Fruit fly (Drosophila melanogaster) whole organism, pupa: ENCODE results near the gene CG14342.

Experiments
- CG10348 ChIP-seq: fragments of 200-800 bp; sonication (Bioruptor generic); IDR thresholded peaks from 2 replicates; pipeline ENCODE4 v1.3.6; 2022; ENCODE audit warnings: missing biosample characterization, missing genetic modification characterization
- CG34367 ChIP-seq: fragments of 200-800 bp; sonication (Bioruptor generic); optimal IDR thresholded peaks from 2 replicates; lab custom pipeline; 2018; ENCODE audit warnings: missing biosample characterization, mild to moderate bottlenecking, missing genetic modification characterization
- CG8159 ChIP-seq: fragments of 200-800 bp; sonication (Bioruptor generic); optimal IDR thresholded peaks from 3 replicates; lab custom pipeline; 2018; ENCODE audit warnings: missing biosample characterization, mild to moderate bottlenecking, missing genetic modification characterization, moderate library complexity
- CG9948 ChIP-seq: fragments of 200-800 bp; sonication (Bioruptor generic); optimal IDR thresholded peaks from 2 replicates; lab custom pipeline; 2018; ENCODE audit warnings: missing biosample characterization, mild to moderate bottlenecking, missing genetic modification characterization, moderate library complexity
- Snoo ChIP-seq: fragments of 200-800 bp; sonication (Bioruptor generic); optimal IDR thresholded peaks from 3 replicates; lab custom pipeline; 2017; ENCODE audit warnings: missing biosample characterization, mild to moderate bottlenecking, missing genetic modification characterization, inconsistent platforms
- fd96Ca ChIP-seq: fragments of 200-800 bp; sonication (Bioruptor generic); IDR thresholded peaks from 3 replicates; pipeline ENCODE4 v1.3.6; 2022; ENCODE audit warnings: missing biosample characterization, missing genetic modification characterization
- rn ChIP-seq: fragments of 200-800 bp; sonication (Bioruptor generic); IDR thresholded peaks from 2 replicates; pipeline ENCODE4 v1.3.6; 2022; ENCODE audit warnings: missing biosample characterization, missing genetic modification characterization

DNA sequence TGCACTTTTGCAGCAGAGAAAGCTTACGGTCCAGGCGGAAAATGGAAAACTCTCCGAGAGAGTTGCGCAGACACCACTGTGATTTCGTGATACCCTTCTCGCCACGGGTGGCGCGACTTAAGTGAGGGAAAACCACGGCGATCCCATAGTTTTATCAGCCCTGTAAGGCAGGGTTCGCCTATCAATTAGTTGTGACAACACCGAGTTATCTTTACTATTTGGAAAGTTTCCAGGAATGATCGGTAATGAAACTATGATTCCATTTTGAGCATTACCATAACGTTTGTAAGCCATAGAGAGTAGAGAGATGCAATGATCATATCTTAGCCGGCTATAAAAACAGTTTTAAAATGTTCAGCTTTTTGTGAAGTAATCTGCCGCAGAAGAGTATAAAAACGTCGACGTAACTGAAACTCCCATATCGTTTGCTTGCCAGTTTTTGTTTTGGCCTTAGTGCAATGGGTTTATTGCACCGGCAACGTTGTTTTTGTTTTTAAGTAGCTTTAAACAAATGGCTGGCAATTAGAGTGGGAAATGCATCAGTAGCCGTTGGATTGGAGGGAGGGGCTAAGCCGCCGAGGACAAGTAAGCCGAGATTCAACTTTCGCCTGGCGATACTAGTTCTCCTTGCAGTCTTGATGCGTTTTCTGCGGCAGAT lies 47.3 kb upstream of the CG14342 start:
- TF ChIP-seq CG8159: no peak
- no peak for TF ChIP-seq CG10348
- no peak for TF ChIP-seq fd96Ca (GFP tag; lab: Robert Waterston, UW)
- TF ChIP-seq CG34367 (tag; lab: Kevin White, UChicago): no peak
- no peak for TF ChIP-seq Snoo (tag; lab: Kevin White, UChicago)
- no peak for TF ChIP-seq CG9948 (tag; lab: Kevin White, UChicago)
- no peak for TF ChIP-seq rn
